Fruit fly (Drosophila melanogaster) whole organism, embryonic: Measurements from ENCODE around the gene CG43796.
A peak's percentile ranks its signal among the peaks of the same experiment; 100 is the strongest.

ENCODE experiments used
- Atf6 ChIP-seq: fragments of 200-800 bp; sonication (Bioruptor generic); IDR thresholded peaks from 2 replicates; pipeline ENCODE4 v1.3.6; 2022; ENCODE audit warnings: missing biosample characterization, missing genetic modification characterization
- Awh ChIP-seq: fragments of 200-800 bp; sonication (Bioruptor generic); IDR thresholded peaks from 2 replicates; pipeline ENCODE4, ENCODE4 v1.3.6; 2022; ENCODE audit warnings: missing biosample characterization, missing genetic modification characterization
- Blimp-1 ChIP-seq: fragments of 200-800 bp; sonication (Bioruptor generic); optimal IDR thresholded peaks from 3 replicates; lab custom pipeline; 2018; ENCODE audit warnings: missing biosample characterization, missing genetic modification characterization, mild to moderate bottlenecking, moderate library complexity, missing genetic modification reagents
- CG11723 ChIP-seq: fragments of 200-800 bp; sonication (Bioruptor generic); optimal IDR thresholded peaks from 2 replicates; lab custom pipeline; 2017; ENCODE audit warnings: missing biosample characterization, mild to moderate bottlenecking, missing genetic modification characterization
- CG12071 ChIP-seq: fragments of 200-800 bp; sonication (Bioruptor generic); optimal IDR thresholded peaks from 3 replicates; lab custom pipeline; 2018; ENCODE audit warnings: missing biosample characterization, mild to moderate bottlenecking, missing genetic modification characterization
- CG12236 ChIP-seq: fragments of 200-800 bp; sonication (Bioruptor generic); optimal IDR thresholded peaks from 2 replicates; lab custom pipeline; 2016; ENCODE audit warnings: missing biosample characterization, missing genetic modification characterization
- CG14050 ChIP-seq: fragments of 200-800 bp; sonication (Bioruptor generic); IDR thresholded peaks from 3 replicates; pipeline ENCODE4 v1.3.6; 2022; ENCODE audit warnings: missing biosample characterization, missing genetic modification characterization
- CG15269 ChIP-seq: fragments of 200-800 bp; sonication (Bioruptor generic); optimal IDR thresholded peaks from 2 replicates; lab custom pipeline; 2018; ENCODE audit warnings: missing biosample characterization, mild to moderate bottlenecking, missing genetic modification characterization, moderate library complexity
- CG15514 ChIP-seq: fragments of 200-800 bp; sonication (Bioruptor generic); optimal IDR thresholded peaks from 3 replicates; lab custom pipeline; 2017; ENCODE audit warnings: missing biosample characterization, missing genetic modification characterization, mild to moderate bottlenecking, moderate library complexity, missing genetic modification reagents
- CG1647 ChIP-seq: fragments of 200-800 bp; sonication (Bioruptor generic); optimal IDR thresholded peaks from 3 replicates; lab custom pipeline; 2016; ENCODE audit warnings: missing biosample characterization, missing genetic modification characterization
- CG1792 ChIP-seq: fragments of 200-800 bp; sonication (Bioruptor generic); optimal IDR thresholded peaks from 2 replicates; lab custom pipeline; 2016; ENCODE audit warnings: missing biosample characterization, missing genetic modification characterization
- CG18011 ChIP-seq: fragments of 200-800 bp; sonication (Bioruptor generic); optimal IDR thresholded peaks from 2 replicates; lab custom pipeline; 2017; ENCODE audit warnings: missing biosample characterization, missing genetic modification characterization, mild to moderate bottlenecking, moderate library complexity, missing genotype
- CG18619 ChIP-seq: fragments of 200-800 bp; sonication (Bioruptor generic); optimal IDR thresholded peaks from 3 replicates; lab custom pipeline; 2017; ENCODE audit warnings: missing biosample characterization, mild to moderate bottlenecking, missing genetic modification characterization
- CG2129 ChIP-seq: fragments of 200-800 bp; sonication (Bioruptor generic); IDR thresholded peaks from 2 replicates; pipeline ENCODE4 v1.3.6; 2022; ENCODE audit warnings: missing biosample characterization, missing genetic modification characterization; ENCODE audit not compliant: partially characterized antibody
- CG31224 ChIP-seq: fragments of 200-800 bp; sonication (Bioruptor generic); IDR thresholded peaks from 2 replicates; pipeline ENCODE4 v1.3.6; 2022; ENCODE audit warnings: missing biosample characterization, missing genetic modification characterization
- CG31365 ChIP-seq: fragments of 200-800 bp; sonication (Bioruptor generic); optimal IDR thresholded peaks from 2 replicates; lab custom pipeline; 2018; ENCODE audit warnings: missing biosample characterization, mild to moderate bottlenecking, missing genetic modification characterization
- CG3163 ChIP-seq: fragments of 200-800 bp; sonication (Bioruptor generic); optimal IDR thresholded peaks from 3 replicates; lab custom pipeline; 2016; ENCODE audit warnings: missing biosample characterization, missing genetic modification characterization
- CG32532 ChIP-seq: fragments of 200-800 bp; sonication (Bioruptor generic); IDR thresholded peaks from 2 replicates; pipeline ENCODE4 v1.3.6; 2022; ENCODE audit warnings: missing biosample characterization, missing genetic modification characterization
- CG32772 ChIP-seq: fragments of 200-800 bp; sonication (Bioruptor generic); IDR thresholded peaks from 2 replicates; pipeline ENCODE4 v1.3.6; 2022; ENCODE audit warnings: missing biosample characterization, missing genetic modification characterization
- CG3281 ChIP-seq: fragments of 200-800 bp; sonication (Bioruptor generic); optimal IDR thresholded peaks from 3 replicates; lab custom pipeline; 2017; ENCODE audit warnings: missing biosample characterization, mild to moderate bottlenecking, missing genetic modification characterization
- CG33213 ChIP-seq: fragments of 200-800 bp; sonication (Bioruptor generic); optimal IDR thresholded peaks from 3 replicates; lab custom pipeline; 2016; ENCODE audit warnings: missing biosample characterization, missing genetic modification characterization
- CG4730 ChIP-seq: fragments of 200-800 bp; sonication (Bioruptor generic); IDR thresholded peaks from 2 replicates; pipeline ENCODE4 v1.3.6; 2022; ENCODE audit warnings: missing biosample characterization, missing genetic modification characterization
- CG5180 ChIP-seq: fragments of 200-800 bp; sonication (Bioruptor generic); optimal IDR thresholded peaks from 3 replicates; lab custom pipeline; 2017; ENCODE audit warnings: missing biosample characterization, missing genetic modification characterization, mild to moderate bottlenecking, moderate library complexity, missing genetic modification reagents
- CG8765 ChIP-seq: fragments of 200-800 bp; sonication (Bioruptor generic); IDR thresholded peaks from 2 replicates; pipeline ENCODE4 v1.3.6; 2022; ENCODE audit warnings: missing biosample characterization, missing genetic modification characterization
- CHES-1-like ChIP-seq: fragments of 200-800 bp; sonication (Bioruptor generic); optimal IDR thresholded peaks from 2 replicates; lab custom pipeline; 2016; ENCODE audit warnings: missing biosample characterization, missing genetic modification characterization
- Fer2 ChIP-seq: fragments of 200-800 bp; sonication (Bioruptor generic); optimal IDR thresholded peaks from 2 replicates; lab custom pipeline; 2018; ENCODE audit warnings: missing biosample characterization, mild to moderate bottlenecking, missing genetic modification characterization, moderate library complexity
- Fer3 ChIP-seq: fragments of 200-800 bp; sonication (Bioruptor generic); optimal IDR thresholded peaks from 2 replicates; lab custom pipeline; 2018; ENCODE audit warnings: missing biosample characterization, mild to moderate bottlenecking, missing genetic modification characterization, moderate library complexity
- Gsc ChIP-seq: fragments of 200-800 bp; sonication (Bioruptor generic); IDR thresholded peaks from 2 replicates; pipeline ENCODE4 v1.3.6; 2022; ENCODE audit warnings: missing biosample characterization, missing genetic modification characterization
- Hr3 ChIP-seq: fragments of 200-800 bp; sonication (Bioruptor generic); optimal IDR thresholded peaks from 3 replicates; lab custom pipeline; 2016; ENCODE audit warnings: missing biosample characterization, missing genetic modification characterization
- NC2α ChIP-seq: fragments of 200-800 bp; sonication (Bioruptor generic); optimal IDR thresholded peaks from 2 replicates; lab custom pipeline; 2016; ENCODE audit warnings: missing biosample characterization, missing genetic modification characterization
- Scr ChIP-seq: fragments of 200-800 bp; sonication (Bioruptor generic); IDR thresholded peaks from 2 replicates; pipeline ENCODE4 v1.3.6; 2022; ENCODE audit warnings: missing biosample characterization, missing genetic modification characterization; ENCODE audit not compliant: partially characterized antibody
- Ssrp ChIP-seq: fragments of 200-800 bp; sonication (Bioruptor generic); optimal IDR thresholded peaks from 2 replicates; lab custom pipeline; 2018; ENCODE audit warnings: missing biosample characterization, mild to moderate bottlenecking, missing genetic modification characterization, moderate library complexity
- cato ChIP-seq: fragments of 200-800 bp; sonication (Bioruptor generic); optimal IDR thresholded peaks from 2 replicates; lab custom pipeline; 2016; ENCODE audit warnings: missing biosample characterization, missing genetic modification characterization, borderline replicate concordance
- cwo ChIP-seq: fragments of 200-800 bp; sonication (Bioruptor generic); optimal IDR thresholded peaks from 3 replicates; lab custom pipeline; 2017; ENCODE audit warnings: missing biosample characterization, missing genetic modification characterization, mild to moderate bottlenecking, moderate library complexity, missing genetic modification reagents
- danr ChIP-seq: fragments of 200-800 bp; sonication (Bioruptor generic); IDR thresholded peaks from 2 replicates; pipeline ENCODE4 v1.3.6; 2022; ENCODE audit warnings: missing biosample characterization, missing genetic modification characterization
- dmrt99B ChIP-seq: fragments of 200-800 bp; sonication (Bioruptor generic); optimal IDR thresholded peaks from 2 replicates; lab custom pipeline; 2018; ENCODE audit warnings: missing biosample characterization, mild to moderate bottlenecking, missing genetic modification characterization, moderate library complexity
- gce ChIP-seq: fragments of 200-800 bp; sonication (Bioruptor generic); IDR thresholded peaks from 3 replicates; pipeline ENCODE4 v1.3.6; 2022; ENCODE audit warnings: missing biosample characterization, missing genetic modification characterization
- ind ChIP-seq: fragments of 200-800 bp; sonication (Bioruptor generic); optimal IDR thresholded peaks from 3 replicates; lab custom pipeline; 2016; ENCODE audit warnings: missing biosample characterization, missing genetic modification characterization
- jing ChIP-seq: fragments of 200-800 bp; sonication (Bioruptor generic); optimal IDR thresholded peaks from 2 replicates; lab custom pipeline; 2018; ENCODE audit warnings: missing biosample characterization, mild to moderate bottlenecking, missing genetic modification characterization
- kay ChIP-seq: fragments of 200-800 bp; sonication (Bioruptor generic); optimal IDR thresholded peaks from 2 replicates; lab custom pipeline; 2016; ENCODE audit warnings: missing biosample characterization, missing genetic modification characterization
- lilli ChIP-seq: fragments of 200-800 bp; sonication (Bioruptor generic); optimal IDR thresholded peaks from 3 replicates; lab custom pipeline; 2016; ENCODE audit warnings: missing biosample characterization, missing genetic modification characterization
- lmd ChIP-seq: fragments of 200-800 bp; sonication (Bioruptor generic); IDR thresholded peaks from 2 replicates; pipeline ENCODE4 v1.3.6; 2022; ENCODE audit warnings: missing biosample characterization, missing genetic modification characterization
- psq ChIP-seq: fragments of 200-800 bp; sonication (Bioruptor generic); optimal IDR thresholded peaks from 2 replicates; lab custom pipeline; 2017; ENCODE audit warnings: missing biosample characterization, missing genetic modification characterization
- salm ChIP-seq: fragments of 200-800 bp; sonication (Bioruptor generic); optimal IDR thresholded peaks from 2 replicates; lab custom pipeline; 2018; ENCODE audit warnings: missing biosample characterization, mild to moderate bottlenecking, missing genetic modification characterization
- slou ChIP-seq: fragments of 200-800 bp; sonication (Bioruptor generic); optimal IDR thresholded peaks from 3 replicates; lab custom pipeline; 2016; ENCODE audit warnings: missing biosample characterization, missing genetic modification characterization
- sr ChIP-seq: fragments of 200-800 bp; sonication (Bioruptor generic); IDR thresholded peaks from 3 replicates; pipeline ENCODE4 v1.3.6; 2022; ENCODE audit warnings: missing biosample characterization, missing genetic modification characterization
- vfl ChIP-seq: fragments of 200-800 bp; sonication (Bioruptor generic); optimal IDR thresholded peaks from 2 replicates; lab custom pipeline; 2016; ENCODE audit warnings: missing biosample characterization, missing genetic modification characterization
- vnd ChIP-seq: fragments of 200-800 bp; sonication (Bioruptor generic); IDR thresholded peaks from 3 replicates; pipeline ENCODE4 v1.3.6; 2022; ENCODE audit warnings: missing biosample characterization, missing genetic modification characterization; ENCODE audit not compliant: partially characterized antibody

CG43796 gene

DNA sequence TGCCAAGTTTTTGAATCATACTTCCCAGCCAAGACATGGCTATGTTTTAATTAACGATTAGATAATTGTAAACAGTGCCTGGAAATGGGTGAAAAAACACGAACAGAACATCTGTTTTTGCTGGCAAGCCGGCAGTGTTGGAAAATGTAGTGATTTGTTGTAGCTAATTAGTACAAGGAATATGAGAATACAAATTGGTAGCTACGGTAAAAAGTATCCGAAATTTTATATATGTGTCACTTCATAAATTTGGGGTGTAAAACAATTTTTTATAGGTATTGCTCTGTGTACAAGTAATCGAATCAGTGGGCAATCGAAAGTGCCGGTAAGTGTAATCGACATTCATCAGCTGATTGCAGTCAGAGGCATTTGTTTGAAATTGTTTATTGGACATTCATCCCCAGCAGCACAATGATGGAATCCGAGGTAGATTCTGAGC is 35.1 kb downstream of the CG43796 start, which contains the start of the genes mRpL51 and Uba4 (continued):
- peak; percentile 42 for TF ChIP-seq CG18011 (GFP tag; lab: Kevin White, UChicago)
- TF ChIP-seq CG5180: no peak
- no peak for TF ChIP-seq CG4730
- TF ChIP-seq psq (GFP tag; lab: Kevin White, UChicago): no peak
- no peak for TF ChIP-seq kay
- no peak for TF ChIP-seq CG1792 (GFP tag; lab: Kevin White, UChicago)
- no peak for TF ChIP-seq CG31224 (GFP tag; lab: Robert Waterston, UW)

DNA sequence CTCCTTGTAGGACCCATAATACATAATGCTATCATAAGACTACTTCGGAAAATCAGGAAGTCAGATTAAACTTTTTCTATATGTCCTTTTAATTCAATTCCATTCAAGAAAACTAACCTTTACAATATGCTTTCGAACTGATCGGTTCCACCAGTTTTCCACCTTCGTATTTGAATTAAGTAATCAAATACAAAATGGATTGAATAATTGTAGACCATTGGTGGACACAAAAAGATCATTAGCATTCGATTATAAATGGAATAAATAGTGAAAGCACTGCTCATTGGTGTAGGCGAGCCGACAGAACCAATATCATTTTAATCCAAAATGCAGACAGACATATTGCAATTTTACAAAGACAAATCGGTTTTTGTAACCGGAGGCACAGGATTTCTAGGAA is 37.2 kb downstream of the CG43796 start, which contains the start of gene Sgp:
Sgp (plus strand) TSS at position 301 of the 400 bp plus-strand sequence.
- TF ChIP-seq Gsc (no peak), sr (GFP tag; lab: Robert Waterston, UW) (no peak), Blimp-1 (GFP tag; lab: Kevin White, UChicago) (no peak), CG3163 (GFP tag; lab: Kevin White, UChicago) (no peak), CG14050 (GFP tag; lab: Robert Waterston, UW) (no peak), CG32772 (GFP tag; lab: Robert Waterston, UW) (no peak), CG3281 (GFP tag; lab: Kevin White, UChicago) (no peak), salm (tag; lab: Kevin White, UChicago) (no peak), CG18011 (GFP tag; lab: Kevin White, UChicago) (no peak), CG18619 (no peak), Fer2 (tag; lab: Kevin White, UChicago) (no peak), jing (GFP tag; lab: Kevin White, UChicago) (no peak), slou (GFP tag; lab: Kevin White, UChicago) (no peak), Atf6 (GFP tag; lab: Robert Waterston, UW) (no peak), CG33213 (GFP tag; lab: Kevin White, UChicago) (no peak), danr (no peak), ind (GFP tag; lab: Kevin White, UChicago) (no peak), CG15269 (tag; lab: Kevin White, UChicago) (no peak), CG11723 (GFP tag; lab: Kevin White, UChicago) (no peak)
- TF ChIP-seq, all 482 proteins: peak for 0

DNA sequence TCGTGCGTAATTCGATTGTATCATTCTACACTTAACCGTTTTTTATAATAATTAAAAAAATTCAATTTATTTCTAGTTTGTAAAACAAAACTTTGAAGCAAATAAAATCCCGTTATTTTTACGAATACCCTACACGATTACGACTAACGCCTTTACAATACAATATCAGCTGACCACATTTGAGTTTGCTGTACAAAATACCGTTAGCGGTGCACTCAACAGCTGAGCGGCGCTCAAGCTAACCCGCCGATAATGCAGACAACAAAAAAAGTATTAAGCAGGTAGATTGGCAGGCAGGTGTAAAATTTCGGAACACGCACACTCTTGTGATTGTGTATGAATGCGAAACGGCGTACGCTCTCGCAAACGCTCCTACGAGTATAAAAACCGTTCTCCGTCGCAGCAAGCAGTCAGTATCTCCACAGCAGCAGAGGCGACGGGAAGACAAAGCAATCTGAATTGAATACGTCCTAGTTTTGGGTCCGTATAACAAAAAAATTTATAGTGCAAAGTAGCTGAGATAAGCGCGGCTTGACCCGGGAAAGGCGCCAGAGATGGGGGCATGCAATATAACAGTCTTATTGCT is 39.6 kb downstream of the CG43796 start, which contains the start of gene Acer:
Acer (plus strand) TSS at position 210 of the 586 bp plus-strand sequence.
- TF ChIP-seq CG1647 (GFP tag; lab: Kevin White, UChicago) (no peak), lmd (no peak), CG12071 (no peak), CG32532 (GFP tag; lab: Robert Waterston, UW) (0 out of 2 replicates have a peak, but pooled peaks have one; percentile 21), CG3163 (GFP tag; lab: Kevin White, UChicago) (no peak), CG31365 (tag; lab: Kevin White, UChicago) (peak; percentile 35), Hr3 (no peak), lilli (GFP tag; lab: Kevin White, UChicago) (no peak), CG15514 (peak; percentile 8), CG12236 (no peak), Ssrp (no peak), vnd (GFP tag; lab: Robert Waterston, UW) (no peak), NC2α (no peak), Fer3 (tag; lab: Kevin White, UChicago) (no peak), CHES-1-like (no peak), CG8765 (GFP tag; lab: Robert Waterston, UW) (no peak), Scr (GFP tag; lab: Robert Waterston, UW) (peak; percentile 35; the same call in 1 of the 2 replicates), gce (GFP tag; lab: Robert Waterston, UW) (no peak), cato (GFP tag; lab: Kevin White, UChicago) (no peak), dmrt99B (tag; lab: Kevin White, UChicago) (no peak), CG2129 (GFP tag; lab: Robert Waterston, UW) (peak; percentile 47; the same call in 1 of the 2 replicates), cwo (no peak), Awh (GFP tag; lab: Robert Waterston, UW) (no peak), vfl (GFP tag; lab: Kevin White, UChicago) (no peak)
